Fruit fly (Drosophila melanogaster) whole organism, prepupa: ENCODE results near the gene Taf11.

Experiments used
- Blimp-1 ChIP-seq: fragments of 200-800 bp; sonication (Bioruptor generic); optimal IDR thresholded peaks from 3 replicates; lab custom pipeline; 2017; ENCODE audit warnings: missing biosample characterization, missing genetic modification characterization, mild to moderate bottlenecking, moderate library complexity, missing genetic modification reagents
- CG10669 ChIP-seq: fragments of 200-800 bp; sonication (Bioruptor generic); optimal IDR thresholded peaks from 3 replicates; lab custom pipeline; 2018; ENCODE audit warnings: missing biosample characterization, mild to moderate bottlenecking, missing genetic modification characterization, moderate library complexity
- CG11294 ChIP-seq: fragments of 200-800 bp; sonication (Bioruptor generic); IDR thresholded peaks from 2 replicates; pipeline ENCODE4 v1.3.6; 2022; ENCODE audit warnings: missing biosample characterization, missing genetic modification characterization
- CG11762 ChIP-seq: fragments of 200-800 bp; sonication (Bioruptor generic); optimal IDR thresholded peaks from 3 replicates; lab custom pipeline; 2016; ENCODE audit warnings: missing biosample characterization, missing genetic modification characterization; ENCODE audit not compliant: insufficient read depth
- CG11902 ChIP-seq: fragments of 200-800 bp; sonication (Bioruptor generic); optimal IDR thresholded peaks from 3 replicates; lab custom pipeline; 2016; ENCODE audit warnings: missing biosample characterization, missing genetic modification characterization
- CG15336 ChIP-seq: fragments of 200-800 bp; sonication (Bioruptor generic); IDR thresholded peaks from 2 replicates; pipeline ENCODE4 v1.3.6; 2022; ENCODE audit warnings: missing biosample characterization, missing genetic modification characterization
- CG1621 ChIP-seq: fragments of 200-800 bp; sonication (Bioruptor generic); optimal IDR thresholded peaks from 3 replicates; lab custom pipeline; 2018; ENCODE audit warnings: missing biosample characterization, mild to moderate bottlenecking, missing genetic modification characterization
- CG16779 ChIP-seq: fragments of 200-800 bp; sonication (Bioruptor generic); optimal IDR thresholded peaks from 3 replicates; lab custom pipeline; 2017; ENCODE audit warnings: missing biosample characterization, mild to moderate bottlenecking, missing genetic modification characterization
- CG31627 ChIP-seq: fragments of 200-800 bp; sonication (Bioruptor generic); optimal IDR thresholded peaks from 3 replicates; lab custom pipeline; 2016; ENCODE audit warnings: missing biosample characterization, missing genetic modification characterization
- CG32006 ChIP-seq: fragments of 200-800 bp; sonication (Bioruptor generic); optimal IDR thresholded peaks from 3 replicates; lab custom pipeline; 2017; ENCODE audit warnings: missing biosample characterization, mild to moderate bottlenecking, missing genetic modification characterization
- CG34406 ChIP-seq: fragments of 200-800 bp; sonication (Bioruptor generic); optimal IDR thresholded peaks from 3 replicates; lab custom pipeline; 2016; ENCODE audit warnings: missing biosample characterization, missing genetic modification characterization
- CG3919 ChIP-seq: fragments of 200-800 bp; sonication (Bioruptor generic); optimal IDR thresholded peaks from 3 replicates; lab custom pipeline; 2016; ENCODE audit warnings: missing biosample characterization, missing genetic modification characterization
- CG6163 ChIP-seq: fragments of 200-800 bp; sonication (Bioruptor generic); IDR thresholded peaks from 3 replicates; pipeline ENCODE4 v1.3.6; 2022; ENCODE audit warnings: missing biosample characterization, missing genetic modification characterization
- CG6276 ChIP-seq: fragments of 200-800 bp; sonication (Bioruptor generic); optimal IDR thresholded peaks from 2 replicates; lab custom pipeline; 2017; ENCODE audit warnings: missing biosample characterization, mild to moderate bottlenecking, missing genetic modification characterization
- CG6792 ChIP-seq: fragments of 200-800 bp; sonication (Bioruptor generic); optimal IDR thresholded peaks from 3 replicates; lab custom pipeline; 2016; ENCODE audit warnings: missing biosample characterization, missing genetic modification characterization
- CG6808 ChIP-seq: fragments of 200-800 bp; sonication (Bioruptor generic); optimal IDR thresholded peaks from 3 replicates; lab custom pipeline; 2017; ENCODE audit warnings: missing biosample characterization, missing genetic modification characterization, mild to moderate bottlenecking, moderate library complexity, missing genetic modification reagents
- CG6854 ChIP-seq: fragments of 200-800 bp; sonication (Bioruptor generic); optimal IDR thresholded peaks from 2 replicates; lab custom pipeline; 2017; ENCODE audit warnings: missing biosample characterization, mild to moderate bottlenecking, missing genetic modification characterization
- CG7368 ChIP-seq: fragments of 200-800 bp; sonication (Bioruptor generic); optimal IDR thresholded peaks from 3 replicates; lab custom pipeline; 2016; ENCODE audit warnings: missing biosample characterization, missing genetic modification characterization
- CG8119 ChIP-seq: fragments of 200-800 bp; sonication (Bioruptor generic); IDR thresholded peaks from 3 replicates; pipeline ENCODE4 v1.3.6; 2022; ENCODE audit warnings: missing biosample characterization, missing genetic modification characterization
- CG8632 ChIP-seq: fragments of 200-800 bp; sonication (Bioruptor generic); optimal IDR thresholded peaks from 3 replicates; lab custom pipeline; 2016; ENCODE audit warnings: missing biosample characterization, missing genetic modification characterization
- CG9139 ChIP-seq: fragments of 200-800 bp; sonication (Bioruptor generic); optimal IDR thresholded peaks from 3 replicates; lab custom pipeline; 2017; ENCODE audit warnings: missing biosample characterization, mild to moderate bottlenecking, missing genetic modification characterization
- Eip75B ChIP-seq: fragments of 200-800 bp; sonication (Bioruptor generic); optimal IDR thresholded peaks from 3 replicates; lab custom pipeline; 2016; ENCODE audit warnings: missing biosample characterization, missing genetic modification characterization
- Eip78C ChIP-seq: fragments of 200-800 bp; sonication (Bioruptor generic); peaks from one replicate; lab custom pipeline; 2016; ENCODE audit warnings: missing biosample characterization, missing genetic modification characterization
- Eip93F ChIP-seq: fragments of 200-800 bp; sonication (Bioruptor generic); optimal IDR thresholded peaks from 2 replicates; lab custom pipeline; 2016; ENCODE audit warnings: missing biosample characterization, mild to moderate bottlenecking, missing genetic modification characterization
- Ets21C ChIP-seq: fragments of 200-800 bp; sonication (Bioruptor generic); optimal IDR thresholded peaks from 3 replicates; lab custom pipeline; 2016; ENCODE audit warnings: missing biosample characterization, missing genetic modification characterization
- Ets96B ChIP-seq: fragments of 200-800 bp; optimal IDR thresholded peaks from 2 replicates; lab custom pipeline; 2019; ENCODE audit warnings: missing biosample characterization, mild to moderate bottlenecking, missing genetic modification characterization, moderate library complexity
- Gug ChIP-seq: fragments of 200-800 bp; sonication (Bioruptor generic); IDR thresholded peaks from 2 replicates; pipeline ENCODE4 v1.3.6; 2022; ENCODE audit warnings: missing biosample characterization, missing genetic modification characterization
- Lpt ChIP-seq: fragments of 200-800 bp; sonication (Bioruptor generic); optimal IDR thresholded peaks from 3 replicates; lab custom pipeline; 2016; ENCODE audit warnings: missing biosample characterization, missing genetic modification characterization
- Met ChIP-seq: fragments of 200-800 bp; sonication (Bioruptor generic); optimal IDR thresholded peaks from 3 replicates; lab custom pipeline; 2016; ENCODE audit warnings: missing biosample characterization, missing genetic modification characterization
- OdsH ChIP-seq: fragments of 200-800 bp; sonication (Bioruptor generic); optimal IDR thresholded peaks from 3 replicates; lab custom pipeline; 2016; ENCODE audit warnings: missing biosample characterization, missing genetic modification characterization
- Sox102F ChIP-seq: fragments of 200-800 bp; sonication (Bioruptor generic); optimal IDR thresholded peaks from 2 replicates; lab custom pipeline; 2016; ENCODE audit warnings: missing biosample characterization, mild to moderate bottlenecking, missing genetic modification characterization
- Sox14 ChIP-seq: fragments of 200-800 bp; sonication (Bioruptor generic); optimal IDR thresholded peaks from 3 replicates; lab custom pipeline; 2016; ENCODE audit warnings: missing biosample characterization, missing genetic modification characterization
- Sox15 ChIP-seq: fragments of 200-800 bp; sonication (Bioruptor generic); optimal IDR thresholded peaks from 3 replicates; lab custom pipeline; 2016; ENCODE audit warnings: missing biosample characterization, missing genetic modification characterization
- achi ChIP-seq: fragments of 200-800 bp; sonication (Bioruptor generic); optimal IDR thresholded peaks from 3 replicates; lab custom pipeline; 2016; ENCODE audit warnings: missing biosample characterization, missing genetic modification characterization
- acj6 ChIP-seq: fragments of 200-800 bp; sonication (Bioruptor generic); optimal IDR thresholded peaks from 3 replicates; lab custom pipeline; 2016; ENCODE audit warnings: missing biosample characterization, missing genetic modification characterization
- cyc ChIP-seq: fragments of 200-800 bp; sonication (Bioruptor generic); optimal IDR thresholded peaks from 3 replicates; lab custom pipeline; 2016; ENCODE audit warnings: missing biosample characterization, missing genetic modification characterization
- dac ChIP-seq: fragments of 200-800 bp; sonication (Bioruptor generic); optimal IDR thresholded peaks from 2 replicates; lab custom pipeline; 2017; ENCODE audit warnings: missing biosample characterization, mild to moderate bottlenecking, missing genetic modification characterization
- dsx ChIP-seq: fragments of 200-800 bp; optimal IDR thresholded peaks from 3 replicates; lab custom pipeline; 2019; ENCODE audit warnings: missing biosample characterization, mild to moderate bottlenecking, missing genetic modification characterization, moderate library complexity; ENCODE audit not compliant: poor library complexity, severe bottlenecking
- eg ChIP-seq: fragments of 200-800 bp; sonication (Bioruptor generic); IDR thresholded peaks from 3 replicates; pipeline ENCODE4 v1.3.6; 2022; ENCODE audit warnings: missing biosample characterization, missing genetic modification characterization
- esn ChIP-seq: fragments of 200-800 bp; sonication (Bioruptor generic); optimal IDR thresholded peaks from 2 replicates; lab custom pipeline; 2016; ENCODE audit warnings: missing biosample characterization, mild to moderate bottlenecking, missing genetic modification characterization, moderate library complexity
- fd59A ChIP-seq: fragments of 200-800 bp; sonication (Bioruptor generic); optimal IDR thresholded peaks from 2 replicates; lab custom pipeline; 2017; ENCODE audit warnings: missing biosample characterization, mild to moderate bottlenecking, missing genetic modification characterization, missing genetic modification reagents
- fkh ChIP-seq: fragments of 200-800 bp; sonication (Bioruptor generic); optimal IDR thresholded peaks from 3 replicates; lab custom pipeline; 2017; ENCODE audit warnings: missing biosample characterization, mild to moderate bottlenecking, missing genetic modification characterization, moderate library complexity
- net ChIP-seq: fragments of 200-800 bp; sonication (Bioruptor generic); optimal IDR thresholded peaks from 3 replicates; lab custom pipeline; 2016; ENCODE audit warnings: missing biosample characterization, missing genetic modification characterization
- salr ChIP-seq, 2 experiments: fragments of 200-800 bp; sonication (Bioruptor generic); optimal IDR thresholded peaks; 3 replicates each; lab custom pipeline; 2016 to 2018; ENCODE audit warnings: missing biosample characterization in 2 of 2, missing genetic modification characterization in 2 of 2, mild to moderate bottlenecking in 1 of 2
- spab ChIP-seq: fragments of 200-800 bp; sonication (Bioruptor generic); optimal IDR thresholded peaks from 2 replicates; lab custom pipeline; 2017; ENCODE audit warnings: missing biosample characterization, mild to moderate bottlenecking, missing genetic modification characterization, missing genetic modification reagents
- ss ChIP-seq, 2 experiments: fragments of 200-800 bp; sonication (Bioruptor generic); optimal IDR thresholded peaks; 2 replicates in 1 of 2; 3 replicates in 1 of 2; lab custom pipeline; 2017 to 2018; ENCODE audit warnings: mild to moderate bottlenecking in 2 of 2, missing biosample characterization in 2 of 2, missing genetic modification characterization in 2 of 2, moderate library complexity in 1 of 2
- svp ChIP-seq: fragments of 200-800 bp; sonication (Bioruptor generic); peaks from one replicate; lab custom pipeline; 2016; ENCODE audit warnings: missing biosample characterization, missing genetic modification characterization
- topi ChIP-seq: fragments of 200-800 bp; sonication (Bioruptor generic); optimal IDR thresholded peaks from 3 replicates; lab custom pipeline; 2016; ENCODE audit warnings: missing biosample characterization, missing genetic modification characterization
- vri ChIP-seq: fragments of 200-800 bp; sonication (Bioruptor generic); optimal IDR thresholded peaks from 3 replicates; lab custom pipeline; 2016; ENCODE audit warnings: missing biosample characterization, mild to moderate bottlenecking, missing genetic modification characterization

Gene Taf11

dm6 chr2L:9782176-9782581 is 19.1 kb upstream of the Taf11 start, which contains the start of gene IP3K1:
IP3K1 (plus strand) TSS chr2L:9782384.
- TF ChIP-seq CG11902 (GFP tag; lab: Kevin White, UChicago) (no peak), CG6792 (GFP tag; lab: Kevin White, UChicago) (peak; percentile 35), Ets21C (GFP tag; lab: Kevin White, UChicago) (no peak), fd59A (GFP tag; lab: Kevin White, UChicago) (peak; percentile 2), CG7368 (GFP tag; lab: Kevin White, UChicago) (peak; percentile 39), Sox14 (peak; percentile 60), CG9139 (peak; percentile 77), net (GFP tag; lab: Kevin White, UChicago) (peak; percentile 82), svp (GFP tag; lab: Kevin White, UChicago) (peak; percentile 81), ss (GFP tag; optimal IDR thresholded peaks at IDR 0.05; lab: Kevin White, UChicago) (peak; percentile 74 to 76), topi (peak; percentile 62), spab (GFP tag; lab: Kevin White, UChicago) (peak; percentile 31), Eip78C (GFP tag; lab: Kevin White, UChicago) (peak; percentile 72), Met (GFP tag; lab: Kevin White, UChicago) (no peak), Gug (0 out of 2 replicates have a peak, but pooled peaks have one; percentile 42), CG31627 (GFP tag; lab: Kevin White, UChicago) (no peak), CG10669 (GFP tag; lab: Kevin White, UChicago) (peak; percentile 25), CG1621 (tag; lab: Kevin White, UChicago) (peak; percentile 64), CG11294 (GFP tag; lab: Robert Waterston, UW) (no peak), Eip93F (GFP tag; lab: Kevin White, UChicago) (peak; percentile 62), acj6 (GFP tag; lab: Kevin White, UChicago) (no peak), eg (GFP tag; lab: Robert Waterston, UW) (peak; percentile 81; the same call in 2 of the 3 replicates), CG16779 (tag; lab: Kevin White, UChicago) (peak; percentile 76), Blimp-1 (GFP tag; lab: Kevin White, UChicago) (no peak), CG6854 (GFP tag; lab: Kevin White, UChicago) (peak; percentile 88), dsx (GFP tag; lab: Kevin White, UChicago) (peak; percentile 53), Sox102F (peak; percentile 75), CG6163 (GFP tag; lab: Robert Waterston, UW) (peak; percentile 80; the same call in 2 of the 3 replicates), OdsH (no peak), dac (no peak), CG3919 (GFP tag; lab: Kevin White, UChicago) (peak; percentile 54), esn (GFP tag; lab: Kevin White, UChicago) (peak; percentile 57), cyc (peak; percentile 22), Eip75B (GFP tag; lab: Kevin White, UChicago) (peak; percentile 50), CG6276 (GFP tag; lab: Kevin White, UChicago) (peak; percentile 53), CG8119 (GFP tag; lab: Robert Waterston, UW) (peak; percentile 46; the same call in 2 of the 3 replicates), CG32006 (GFP tag; lab: Kevin White, UChicago) (peak; percentile 28), CG15336 (GFP tag; lab: Robert Waterston, UW) (peak; percentile 65; the same call in 1 of the 2 replicates), CG34406 (GFP tag; lab: Kevin White, UChicago) (peak; percentile 11), Lpt (GFP tag; lab: Kevin White, UChicago) (peak; percentile 73), Sox15 (no peak), CG6808 (peak; percentile 43), CG11762 (GFP tag; lab: Kevin White, UChicago) (no peak), CG8632 (GFP tag; lab: Kevin White, UChicago) (peak; percentile 8), Ets96B (tag; lab: Kevin White, UChicago) (peak; percentile 20), vri (GFP tag; lab: Kevin White, UChicago) (peak; percentile 85), salr (GFP tag; optimal IDR thresholded peaks at IDR 0.05; lab: Kevin White, UChicago) (no peak), achi (GFP tag; lab: Kevin White, UChicago) (no peak), fkh (peak; percentile 54)
